Fruit fly (Drosophila melanogaster) whole organism, embryonic: ENCODE data around the gene Ssu72.

Experiments used
- Atf-2 ChIP-seq: fragments of 200-800 bp; sonication (Bioruptor generic); optimal IDR thresholded peaks from 2 replicates; lab custom pipeline; 2016; ENCODE audit warnings: missing biosample characterization, missing genetic modification characterization
- Blimp-1 ChIP-seq: fragments of 200-800 bp; sonication (Bioruptor generic); optimal IDR thresholded peaks from 3 replicates; lab custom pipeline; 2018; ENCODE audit warnings: missing biosample characterization, missing genetic modification characterization, mild to moderate bottlenecking, moderate library complexity, missing genetic modification reagents
- CG1024 ChIP-seq: fragments of 200-800 bp; sonication (Bioruptor generic); IDR thresholded peaks from 2 replicates; pipeline ENCODE4 v1.3.6; 2022; ENCODE audit warnings: missing biosample characterization, missing genetic modification characterization
- CG10267 ChIP-seq: fragments of 200-800 bp; sonication (Bioruptor generic); optimal IDR thresholded peaks from 2 replicates; lab custom pipeline; 2018; ENCODE audit warnings: missing biosample characterization, mild to moderate bottlenecking, missing genetic modification characterization, moderate library complexity
- CG10366 ChIP-seq: fragments of 200-800 bp; sonication (Bioruptor generic); IDR thresholded peaks from 2 replicates; pipeline ENCODE4 v1.3.6; 2022; ENCODE audit warnings: missing biosample characterization, missing genetic modification characterization
- CG11456 ChIP-seq: fragments of 200-800 bp; sonication (Bioruptor generic); IDR thresholded peaks from 3 replicates; pipeline ENCODE4 v1.3.6; 2022; ENCODE audit warnings: missing biosample characterization, missing genetic modification characterization
- CG12299 ChIP-seq: fragments of 200-800 bp; sonication (Bioruptor generic); optimal IDR thresholded peaks from 2 replicates; lab custom pipeline; 2018; ENCODE audit warnings: missing biosample characterization, mild to moderate bottlenecking, missing genetic modification characterization
- CG14965 ChIP-seq: fragments of 200-800 bp; sonication (Bioruptor generic); optimal IDR thresholded peaks from 2 replicates; lab custom pipeline; 2016; ENCODE audit warnings: missing biosample characterization, missing genetic modification characterization, borderline replicate concordance
- CG2129 ChIP-seq: fragments of 200-800 bp; sonication (Bioruptor generic); IDR thresholded peaks from 2 replicates; pipeline ENCODE4 v1.3.6; 2022; ENCODE audit warnings: missing biosample characterization, missing genetic modification characterization; ENCODE audit not compliant: partially characterized antibody
- CG2202 ChIP-seq: fragments of 200-800 bp; sonication (Bioruptor generic); optimal IDR thresholded peaks from 2 replicates; lab custom pipeline; 2018; ENCODE audit warnings: missing biosample characterization, mild to moderate bottlenecking, missing genetic modification characterization
- CG4730 ChIP-seq: fragments of 200-800 bp; sonication (Bioruptor generic); IDR thresholded peaks from 2 replicates; pipeline ENCODE4 v1.3.6; 2022; ENCODE audit warnings: missing biosample characterization, missing genetic modification characterization
- CG6683 ChIP-seq: fragments of 200-800 bp; sonication (Bioruptor generic); optimal IDR thresholded peaks from 2 replicates; lab custom pipeline; 2017; ENCODE audit warnings: missing biosample characterization, mild to moderate bottlenecking, missing genetic modification characterization, missing genetic modification reagents
- CG7928 ChIP-seq: fragments of 200-800 bp; sonication (Bioruptor generic); optimal IDR thresholded peaks from 2 replicates; lab custom pipeline; 2017; ENCODE audit warnings: missing biosample characterization, mild to moderate bottlenecking, missing genetic modification characterization
- CG8089 ChIP-seq: fragments of 200-800 bp; sonication (Bioruptor generic); optimal IDR thresholded peaks from 3 replicates; lab custom pipeline; 2016; ENCODE audit warnings: missing biosample characterization, missing genetic modification characterization
- CG8290 ChIP-seq, 3 experiments: fragments of 200-800 bp; sonication (Bioruptor generic); optimal IDR thresholded peaks; 2 replicates each; lab custom pipeline; 2016 to 2019; ENCODE audit warnings: missing biosample characterization in 3 of 3, missing genetic modification characterization in 3 of 3, mild to moderate bottlenecking in 2 of 3, moderate library complexity in 1 of 3
- CkIIα-i1 ChIP-seq: fragments of 200-800 bp; sonication (Bioruptor generic); IDR thresholded peaks from 2 replicates; pipeline ENCODE4 v1.3.6; 2022; ENCODE audit warnings: missing biosample characterization, missing genetic modification characterization
- CrebB ChIP-seq: fragments of 200-800 bp; sonication (Bioruptor generic); optimal IDR thresholded peaks from 3 replicates; lab custom pipeline; 2018; ENCODE audit warnings: missing biosample characterization, mild to moderate bottlenecking, missing genetic modification characterization
- Dad ChIP-seq: fragments of 200-800 bp; sonication (Bioruptor generic); optimal IDR thresholded peaks from 3 replicates; lab custom pipeline; 2016; ENCODE audit warnings: missing biosample characterization, missing genetic modification characterization
- Dfd ChIP-seq, 2 experiments: fragments of >200 bp; optimal IDR thresholded peaks; 2 replicates each; lab custom pipeline; 2017; ENCODE audit warnings: missing biosample characterization in 2 of 2, missing genetic modification characterization in 2 of 2
- Gug ChIP-seq: fragments of 200-800 bp; sonication (Bioruptor generic); IDR thresholded peaks from 4 replicates; pipeline ENCODE4 v1.3.6; 2022; ENCODE audit warnings: missing biosample characterization, missing genetic modification characterization
- Hmx ChIP-seq: fragments of 200-800 bp; sonication (Bioruptor generic); optimal IDR thresholded peaks from 2 replicates; lab custom pipeline; 2016; ENCODE audit warnings: missing biosample characterization, missing genetic modification characterization
- Kr ChIP-seq: fragments of 200-800 bp; sonication (Bioruptor generic); optimal IDR thresholded peaks from 2 replicates; lab custom pipeline; 2017; ENCODE audit warnings: missing biosample characterization, mild to moderate bottlenecking, missing genetic modification characterization
- NC2β ChIP-seq: fragments of 200-800 bp; sonication (Bioruptor generic); optimal IDR thresholded peaks from 2 replicates; lab custom pipeline; 2016; ENCODE audit warnings: missing biosample characterization, missing genetic modification characterization
- Scr ChIP-seq: fragments of 200-800 bp; sonication (Bioruptor generic); IDR thresholded peaks from 2 replicates; pipeline ENCODE4 v1.3.6; 2022; ENCODE audit warnings: missing biosample characterization, missing genetic modification characterization; ENCODE audit not compliant: partially characterized antibody
- Six4 ChIP-seq: fragments of 200-800 bp; sonication (Bioruptor generic); optimal IDR thresholded peaks from 2 replicates; lab custom pipeline; 2016; ENCODE audit warnings: missing biosample characterization, missing genetic modification characterization
- Trl ChIP-seq, 3 experiments: fragments of >200 bp in 2 of 3; fragments of 200-800 bp in 1 of 3; sonication (Bioruptor generic) in 1 of 3; optimal IDR thresholded peaks; 2 replicates in 1 of 3; 3 replicates in 2 of 3; lab custom pipeline; 2016 to 2017; ENCODE audit warnings: missing biosample characterization in 1 of 3, missing genetic modification characterization in 1 of 3
- Vsx1 ChIP-seq: fragments of 200-800 bp; sonication (Bioruptor generic); optimal IDR thresholded peaks from 2 replicates; lab custom pipeline; 2017; ENCODE audit warnings: missing biosample characterization, mild to moderate bottlenecking, missing genetic modification characterization, missing genetic modification reagents
- ac ChIP-seq: fragments of 200-800 bp; sonication (Bioruptor generic); optimal IDR thresholded peaks from 3 replicates; lab custom pipeline; 2017; ENCODE audit warnings: missing biosample characterization, mild to moderate bottlenecking, missing genetic modification characterization
- ara ChIP-seq: fragments of 200-800 bp; sonication (Bioruptor generic); IDR thresholded peaks from 2 replicates; pipeline ENCODE4 v1.3.6; 2022; ENCODE audit warnings: missing biosample characterization, missing genetic modification characterization
- bigmax ChIP-seq: fragments of 200-800 bp; sonication (Bioruptor generic); optimal IDR thresholded peaks from 2 replicates; lab custom pipeline; 2018; ENCODE audit warnings: missing biosample characterization, mild to moderate bottlenecking, missing genetic modification characterization
- chif ChIP-seq, 2 experiments: fragments of 200-800 bp; sonication (Bioruptor generic); optimal IDR thresholded peaks; 3 replicates each; lab custom pipeline; 2016; ENCODE audit warnings: missing biosample characterization in 2 of 2, missing genetic modification characterization in 2 of 2
- corto ChIP-seq: fragments of 200-800 bp; sonication (Bioruptor generic); optimal IDR thresholded peaks from 2 replicates; lab custom pipeline; 2016; ENCODE audit warnings: missing biosample characterization, mild to moderate bottlenecking, missing genetic modification characterization, moderate library complexity
- crp ChIP-seq, 2 experiments: fragments of 200-800 bp; sonication (Bioruptor generic); optimal IDR thresholded peaks; 2 replicates in 1 of 2; 3 replicates in 1 of 2; lab custom pipeline; 2017; ENCODE audit warnings: missing biosample characterization in 2 of 2, missing genetic modification characterization in 2 of 2, mild to moderate bottlenecking in 1 of 2, moderate library complexity in 1 of 2
- fd64A ChIP-seq: fragments of 200-800 bp; sonication (Bioruptor generic); optimal IDR thresholded peaks from 3 replicates; lab custom pipeline; 2018; ENCODE audit warnings: missing biosample characterization, mild to moderate bottlenecking, missing genetic modification characterization
- gfzf ChIP-seq: fragments of 200-800 bp; sonication (Bioruptor generic); optimal IDR thresholded peaks from 2 replicates; lab custom pipeline; 2016; ENCODE audit warnings: missing biosample characterization, mild to moderate bottlenecking, missing genetic modification characterization, moderate library complexity
- hbn ChIP-seq: fragments of 200-800 bp; sonication (Bioruptor generic); IDR thresholded peaks from 2 replicates; pipeline ENCODE4 v1.3.6; 2022; ENCODE audit warnings: missing biosample characterization, missing genetic modification characterization; ENCODE audit not compliant: partially characterized antibody
- kni ChIP-seq: fragments of 200-800 bp; sonication (Bioruptor generic); optimal IDR thresholded peaks from 3 replicates; lab custom pipeline; 2017; ENCODE audit warnings: mild to moderate bottlenecking, missing biosample characterization, missing genetic modification reagents, missing genetic modification characterization
- lmd ChIP-seq: fragments of 200-800 bp; sonication (Bioruptor generic); IDR thresholded peaks from 2 replicates; pipeline ENCODE4 v1.3.6; 2022; ENCODE audit warnings: missing biosample characterization, missing genetic modification characterization
- nom ChIP-seq: fragments of 200-800 bp; sonication (Bioruptor generic); optimal IDR thresholded peaks from 2 replicates; lab custom pipeline; 2017; ENCODE audit warnings: missing biosample characterization, missing genetic modification characterization, mild to moderate bottlenecking, moderate library complexity, missing genetic modification reagents
- otp ChIP-seq: fragments of 200-800 bp; sonication (Bioruptor generic); IDR thresholded peaks from 3 replicates; pipeline ENCODE4, ENCODE4 v1.3.6; 2022; ENCODE audit warnings: missing biosample characterization, missing genetic modification characterization
- phol ChIP-seq: fragments of 200-800 bp; sonication (Bioruptor generic); optimal IDR thresholded peaks from 3 replicates; lab custom pipeline; 2018; ENCODE audit warnings: missing biosample characterization, mild to moderate bottlenecking, missing genetic modification characterization, moderate library complexity
- pnt ChIP-seq: fragments of 200-800 bp; sonication (Bioruptor generic); optimal IDR thresholded peaks from 3 replicates; lab custom pipeline; 2016; ENCODE audit warnings: missing biosample characterization, missing genetic modification characterization
- pzg ChIP-seq: fragments of 200-800 bp; sonication (Bioruptor generic); optimal IDR thresholded peaks from 3 replicates; lab custom pipeline; 2018; ENCODE audit warnings: missing biosample characterization, mild to moderate bottlenecking, missing genetic modification characterization, moderate library complexity
- ranshi ChIP-seq: fragments of 200-800 bp; sonication (Bioruptor generic); IDR thresholded peaks from 2 replicates; pipeline ENCODE4 v1.3.6; 2022; ENCODE audit warnings: missing biosample characterization, missing genetic modification characterization
- scrt ChIP-seq: fragments of 200-800 bp; sonication (Bioruptor generic); optimal IDR thresholded peaks from 2 replicates; lab custom pipeline; 2018; ENCODE audit warnings: missing biosample characterization, mild to moderate bottlenecking, missing genetic modification characterization, moderate library complexity
- ssp ChIP-seq: fragments of 200-800 bp; sonication (Bioruptor generic); IDR thresholded peaks from 2 replicates; pipeline ENCODE4 v1.3.6; 2022; ENCODE audit warnings: missing biosample characterization, missing genetic modification characterization
- stwl ChIP-seq: fragments of 200-800 bp; sonication (Bioruptor generic); optimal IDR thresholded peaks from 3 replicates; lab custom pipeline; 2018; ENCODE audit warnings: missing biosample characterization, mild to moderate bottlenecking, missing genetic modification characterization, moderate library complexity
- twi ChIP-seq: fragments of 200-800 bp; optimal IDR thresholded peaks from 2 replicates; lab custom pipeline; 2019; ENCODE audit warnings: missing biosample characterization, mild to moderate bottlenecking, missing genetic modification characterization, moderate library complexity
- zen2 ChIP-seq: fragments of 200-800 bp; sonication (Bioruptor generic); IDR thresholded peaks from 3 replicates; pipeline ENCODE4 v1.3.6; 2022; ENCODE audit warnings: missing biosample characterization, missing genetic modification characterization; ENCODE audit not compliant: partially characterized antibody

Gene Ssu72

DNA sequence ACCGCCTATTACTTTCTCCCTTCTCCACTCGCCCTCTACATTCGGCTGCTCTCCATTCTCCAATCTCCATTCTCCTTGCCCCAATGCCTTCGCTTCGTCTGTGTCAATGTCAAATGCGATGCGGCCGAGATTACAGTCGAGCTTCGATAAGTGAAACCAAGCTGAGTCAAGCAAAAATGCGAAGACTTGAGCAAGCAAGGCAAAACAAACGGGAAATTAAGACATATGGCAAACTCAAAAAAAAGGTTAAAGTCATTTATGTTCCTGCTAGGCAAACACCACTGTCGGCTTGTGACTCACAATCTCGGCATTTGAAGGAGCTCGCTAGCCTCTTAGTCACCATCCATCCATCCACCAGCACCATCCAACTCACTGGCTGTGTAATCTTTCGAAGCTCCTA lies 4.0 kb downstream of the Ssu72 start (continued):
- TF ChIP-seq lmd (peak; percentile 92), CG10366 (GFP tag; lab: Robert Waterston, UW) (peak; percentile 97), CG4730 (GFP tag; lab: Robert Waterston, UW) (peak; percentile 90), Atf-2 (GFP tag; lab: Kevin White, UChicago) (peak; percentile 97), kni (GFP tag; lab: Kevin White, UChicago) (peak; percentile 91), ranshi (GFP tag; lab: Robert Waterston, UW) (peak; percentile 94), CG8089 (GFP tag; lab: Kevin White, UChicago) (peak; percentile 96), CG8290 (GFP tag; optimal IDR thresholded peaks at IDR 0.05; lab: Kevin White, UChicago) (peak; percentile 97), CG8290 (tag; optimal IDR thresholded peaks at IDR 0.05; lab: Kevin White, UChicago) (peak; percentile 92 to 98), CG14965 (GFP tag; lab: Kevin White, UChicago) (peak; percentile 68), twi (tag; lab: Kevin White, UChicago) (peak; percentile 92), hbn (GFP tag; lab: Robert Waterston, UW) (no peak), Trl (optimal IDR thresholded peaks at IDR 0.05; lab: Kevin White, UChicago) (no peak), Trl (GFP tag; optimal IDR thresholded peaks at IDR 0.05; lab: Kevin White, UChicago) (peak; percentile 98), CG11456 (GFP tag; lab: Robert Waterston, UW) (peak; percentile 96), Gug (peak; percentile 95), chif (GFP tag; optimal IDR thresholded peaks at IDR 0.05; lab: Kevin White, UChicago) (peak; percentile 98), Scr (GFP tag; lab: Robert Waterston, UW) (no peak), Six4 (GFP tag; lab: Kevin White, UChicago) (peak; percentile 94), scrt (GFP tag; lab: Kevin White, UChicago) (peak; percentile 87), crp (GFP tag; optimal IDR thresholded peaks at IDR 0.05; lab: Kevin White, UChicago) (peak in 1 of 2 experiments; percentile 64), CkIIα-i1 (peak; percentile 32; the same call in 1 of the 2 replicates), CG7928 (GFP tag; lab: Kevin White, UChicago) (peak; percentile 70), zen2 (no peak), CG6683 (peak; percentile 78), stwl (tag; lab: Kevin White, UChicago) (peak; percentile 59), CG2129 (no peak), bigmax (GFP tag; lab: Kevin White, UChicago) (peak; percentile 36), CG2202 (tag; lab: Kevin White, UChicago) (peak; percentile 94), nom (GFP tag; lab: Kevin White, UChicago) (peak; percentile 96), CG1024 (GFP tag; lab: Robert Waterston, UW) (peak; percentile 88), ac (GFP tag; lab: Kevin White, UChicago) (peak; percentile 89), Dfd (GFP tag; optimal IDR thresholded peaks at IDR 0.05; lab: Kevin White, UChicago) (no peak), Vsx1 (GFP tag; lab: Kevin White, UChicago) (peak; percentile 91), CrebB (tag; lab: Kevin White, UChicago) (peak; percentile 94), ara (peak; percentile 95), Hmx (GFP tag; lab: Kevin White, UChicago) (no peak), Dad (peak; percentile 97), fd64A (GFP tag; lab: Kevin White, UChicago) (peak; percentile 85), Blimp-1 (GFP tag; lab: Kevin White, UChicago) (peak; percentile 85), pnt (GFP tag; lab: Kevin White, UChicago) (peak; percentile 99), CG12299 (tag; lab: Kevin White, UChicago) (peak; percentile 94), gfzf (GFP tag; lab: Kevin White, UChicago) (peak; percentile 14), pzg (GFP tag; lab: Kevin White, UChicago) (peak; percentile 19), ssp (GFP tag; lab: Robert Waterston, UW) (peak; percentile 79), Kr (peak; percentile 79), corto (GFP tag; lab: Kevin White, UChicago) (peak; percentile 98), NC2β (GFP tag; lab: Kevin White, UChicago) (peak; percentile 97), phol (tag; lab: Kevin White, UChicago) (peak; percentile 91), otp (GFP tag; lab: Robert Waterston, UW) (peak; percentile 96), CG10267 (tag; lab: Kevin White, UChicago) (peak; percentile 87)
